Fruit fly (Drosophila melanogaster): ENCODE measurements around the gene CG3557.

The CG3557 gene

dm6 chr2L:2373818-2374746 lies 11.5 kb downstream of the CG3557 start, which contains the start of the genes CG3609 and CG15390 (continued):
- TF ChIP-seq danr (GFP tag; IDR thresholded peaks at IDR 0.05) = no peak
- TF ChIP-seq CG11695 (GFP tag; IDR thresholded peaks at IDR 0.05) = peak; percentile 65
- peak; percentile 74; the same call in 1 of the 2 replicates for TF ChIP-seq dati (GFP tag; IDR thresholded peaks at IDR 0.05)
- TF ChIP-seq Fer1 (GFP tag; optimal IDR thresholded peaks at IDR 0.05) = peak; percentile 72
- TF ChIP-seq onecut (GFP tag; IDR thresholded peaks at IDR 0.05) = peak; percentile 72
- peak; percentile 75 for TF ChIP-seq CG12659 (GFP tag; optimal IDR thresholded peaks at IDR 0.05)
- TF ChIP-seq Oaz (GFP tag; IDR thresholded peaks at IDR 0.05) = peak; percentile 39
- no peak for TF ChIP-seq vnd (GFP tag; IDR thresholded peaks at IDR 0.05; ENCODE audit: partially characterized antibody)
- TF ChIP-seq CG13775 (GFP tag; optimal IDR thresholded peaks at IDR 0.05) = peak; percentile 41
- TF ChIP-seq CG7786 (GFP tag; optimal IDR thresholded peaks at IDR 0.05) = peak; percentile 90
- peak; percentile 63 for TF ChIP-seq CG30020 (tag; optimal IDR thresholded peaks at IDR 0.05)
- TF ChIP-seq NfI (GFP tag; optimal IDR thresholded peaks at IDR 0.05) = peak; percentile 86
- no peak; the same call in 2 of the 3 replicates for TF ChIP-seq knrl (GFP tag; IDR thresholded peaks at IDR 0.05; ENCODE audit: partially characterized antibody)
- TF ChIP-seq CG7556 (GFP tag; optimal IDR thresholded peaks at IDR 0.05) = peak; percentile 85
- peak; percentile 41 for TF ChIP-seq CG3407 (GFP tag; optimal IDR thresholded peaks at IDR 0.05)
- TF ChIP-seq kni (GFP tag; optimal IDR thresholded peaks at IDR 0.05) = peak; percentile 41
- no peak for TF ChIP-seq sc (optimal IDR thresholded peaks at IDR 0.05)
- no peak for TF ChIP-seq sc (GFP tag; optimal IDR thresholded peaks at IDR 0.05)
- peak; percentile 44 for TF ChIP-seq Hr3 (GFP tag; optimal IDR thresholded peaks at IDR 0.05)
- TF ChIP-seq Elba2 (GFP tag; optimal IDR thresholded peaks at IDR 0.05) = no peak
- TF ChIP-seq BEAF-32 (GFP tag; optimal IDR thresholded peaks at IDR 0.05) = peak; percentile 40
- TF ChIP-seq CG17568 (GFP tag; optimal IDR thresholded peaks at IDR 0.05) = peak; percentile 79
- TF ChIP-seq chinmo (GFP tag; IDR thresholded peaks at IDR 0.05; ENCODE audit: partially characterized antibody) = 0 out of 4 replicates have a peak, but pooled peaks have one; percentile 54
- TF ChIP-seq br (optimal IDR thresholded peaks at IDR 0.05) = no peak
- peak; percentile 85 for TF ChIP-seq Dad (GFP tag; optimal IDR thresholded peaks at IDR 0.05)
- TF ChIP-seq oc (tag; optimal IDR thresholded peaks at IDR 0.05) = peak; percentile 58
- TF ChIP-seq Sry-δ (GFP tag; optimal IDR thresholded peaks at IDR 0.05) = peak; percentile 66
- peak; percentile 91 for TF ChIP-seq CG33213 (GFP tag; optimal IDR thresholded peaks at IDR 0.05)
- peak; percentile 72 for TF ChIP-seq Max (GFP tag; optimal IDR thresholded peaks at IDR 0.05)
- TF ChIP-seq CG12219 (GFP tag; optimal IDR thresholded peaks at IDR 0.05) = peak; percentile 76
- TF ChIP-seq Deaf1 (tag; optimal IDR thresholded peaks at IDR 0.05) = peak; percentile 37
- TF ChIP-seq corto (GFP tag; optimal IDR thresholded peaks at IDR 0.05) = peak; percentile 51
- peak; percentile 48 for TF ChIP-seq CG16815 (GFP tag; optimal IDR thresholded peaks at IDR 0.05)
- TF ChIP-seq stwl (tag; optimal IDR thresholded peaks at IDR 0.05) = peak; percentile 25
- no peak for TF ChIP-seq ro (GFP tag; IDR thresholded peaks at IDR 0.05)
- no peak for TF ChIP-seq lov (optimal IDR thresholded peaks at IDR 0.05)
- TF ChIP-seq lov (GFP tag; IDR thresholded peaks at IDR 0.05) = peak; percentile 30; the same call in 2 of the 3 replicates
- peak; percentile 82; the same call in 2 of the 3 replicates for TF ChIP-seq Mrtf (GFP tag; IDR thresholded peaks at IDR 0.05)
- TF ChIP-seq CG9797 (GFP tag; optimal IDR thresholded peaks at IDR 0.05) = no peak
- TF ChIP-seq CG15479 (GFP tag; optimal IDR thresholded peaks at IDR 0.05) = no peak
- TF ChIP-seq HHEX (GFP tag; optimal IDR thresholded peaks at IDR 0.05) = peak; percentile 62
- TF ChIP-seq eyg (GFP tag; optimal IDR thresholded peaks at IDR 0.05) = peak; percentile 76
- peak; percentile 92 for TF ChIP-seq HmgD (GFP tag; optimal IDR thresholded peaks at IDR 0.05)
- TF ChIP-seq Neu2 (GFP tag; optimal IDR thresholded peaks at IDR 0.05; ENCODE audit: borderline replicate concordance) = no peak
- peak; percentile 90 for TF ChIP-seq rib (GFP tag; IDR thresholded peaks at IDR 0.05)
- no peak; the same call in 1 of the 2 replicates for TF ChIP-seq GATAe (GFP tag; conservative IDR thresholded peaks at IDR 0.05)
- TF ChIP-seq CG13123 (GFP tag; optimal IDR thresholded peaks at IDR 0.05) = peak; percentile 59
- TF ChIP-seq Tbp (GFP tag; optimal IDR thresholded peaks at IDR 0.05) = no peak
- peak; percentile 37 for TF ChIP-seq CG8089 (GFP tag; optimal IDR thresholded peaks at IDR 0.05)

All from whole organism, embryonic.